Fruit fly (Drosophila melanogaster) whole organism, embryonic: Measurements from ENCODE around the gene CG31752.

ENCODE experiments used
- ATbp ChIP-seq: fragments of 200-800 bp; sonication (Bioruptor generic); optimal IDR thresholded peaks from 2 replicates; lab custom pipeline; 2017; ENCODE audit warnings: missing biosample characterization, mild to moderate bottlenecking, missing genetic modification characterization, missing genetic modification reagents
- CG10366 ChIP-seq: fragments of 200-800 bp; sonication (Bioruptor generic); IDR thresholded peaks from 2 replicates; pipeline ENCODE4 v1.3.6; 2022; ENCODE audit warnings: missing biosample characterization, missing genetic modification characterization
- CG10543 ChIP-seq: fragments of 200-800 bp; sonication (Bioruptor generic); optimal IDR thresholded peaks from 3 replicates; lab custom pipeline; 2017; ENCODE audit warnings: missing biosample characterization, mild to moderate bottlenecking, missing genetic modification characterization, moderate library complexity
- CG10654 ChIP-seq: fragments of 200-800 bp; sonication (Bioruptor generic); optimal IDR thresholded peaks from 2 replicates; lab custom pipeline; 2016; ENCODE audit warnings: missing biosample characterization, missing genetic modification characterization
- CG13287 ChIP-seq: fragments of 200-800 bp; sonication (Bioruptor generic); IDR thresholded peaks from 2 replicates; pipeline ENCODE4 v1.3.6; 2022; ENCODE audit warnings: missing biosample characterization, missing genetic modification characterization; ENCODE audit not compliant: partially characterized antibody
- CG14965 ChIP-seq: fragments of 200-800 bp; sonication (Bioruptor generic); optimal IDR thresholded peaks from 2 replicates; lab custom pipeline; 2016; ENCODE audit warnings: missing biosample characterization, missing genetic modification characterization, borderline replicate concordance
- CG1529 ChIP-seq: fragments of 200-800 bp; sonication (Bioruptor generic); optimal IDR thresholded peaks from 3 replicates; lab custom pipeline; 2018; ENCODE audit warnings: missing biosample characterization, missing genetic modification characterization
- CG16813 ChIP-seq: fragments of 200-800 bp; sonication (Bioruptor generic); IDR thresholded peaks from 3 replicates; pipeline ENCODE4 v1.3.6; 2022; ENCODE audit warnings: missing biosample characterization, missing genetic modification characterization; ENCODE audit not compliant: partially characterized antibody
- CG17359 ChIP-seq: fragments of 200-800 bp; sonication (Bioruptor generic); optimal IDR thresholded peaks from 3 replicates; lab custom pipeline; 2018; ENCODE audit warnings: missing biosample characterization, mild to moderate bottlenecking, missing genetic modification characterization, moderate library complexity
- CG18619 ChIP-seq: fragments of 200-800 bp; sonication (Bioruptor generic); optimal IDR thresholded peaks from 3 replicates; lab custom pipeline; 2017; ENCODE audit warnings: missing biosample characterization, mild to moderate bottlenecking, missing genetic modification characterization
- CG2120 ChIP-seq: fragments of 200-800 bp; sonication (Bioruptor generic); optimal IDR thresholded peaks from 3 replicates; lab custom pipeline; 2016; ENCODE audit warnings: missing biosample characterization, missing genetic modification characterization
- CG2889 ChIP-seq: fragments of 200-800 bp; sonication (Bioruptor generic); IDR thresholded peaks from 3 replicates; pipeline ENCODE4 v1.3.6; 2022; ENCODE audit warnings: missing biosample characterization, missing genetic modification characterization
- CG31224 ChIP-seq: fragments of 200-800 bp; sonication (Bioruptor generic); IDR thresholded peaks from 2 replicates; pipeline ENCODE4 v1.3.6; 2022; ENCODE audit warnings: missing biosample characterization, missing genetic modification characterization
- CG33557 ChIP-seq: fragments of 200-800 bp; sonication (Bioruptor generic); optimal IDR thresholded peaks from 2 replicates; lab custom pipeline; 2019; ENCODE audit warnings: missing biosample characterization, mild to moderate bottlenecking, missing genetic modification characterization, moderate library complexity
- CG34422 ChIP-seq: fragments of 200-800 bp; sonication (Bioruptor generic); IDR thresholded peaks from 3 replicates; pipeline ENCODE4 v1.3.6; 2022; ENCODE audit warnings: missing biosample characterization, missing genetic modification characterization
- CG6813 ChIP-seq: fragments of 200-800 bp; sonication (Bioruptor generic); optimal IDR thresholded peaks from 2 replicates; lab custom pipeline; 2017; ENCODE audit warnings: missing biosample characterization, missing genetic modification characterization, mild to moderate bottlenecking, moderate library complexity, missing genetic modification reagents
- CG7357 ChIP-seq: fragments of 200-800 bp; sonication (Bioruptor generic); IDR thresholded peaks from 3 replicates; pipeline ENCODE4 v1.3.6; 2022; ENCODE audit warnings: missing biosample characterization, missing genetic modification characterization
- CG7556 ChIP-seq: fragments of 200-800 bp; sonication (Bioruptor generic); optimal IDR thresholded peaks from 2 replicates; lab custom pipeline; 2017; ENCODE audit warnings: missing biosample characterization, mild to moderate bottlenecking, missing genetic modification characterization
- CG7786 ChIP-seq: fragments of 200-800 bp; sonication (Bioruptor generic); optimal IDR thresholded peaks from 2 replicates; lab custom pipeline; 2016; ENCODE audit warnings: missing biosample characterization, missing genetic modification characterization
- CG8388 ChIP-seq: fragments of 200-800 bp; sonication (Bioruptor generic); optimal IDR thresholded peaks from 2 replicates; lab custom pipeline; 2019; ENCODE audit warnings: missing biosample characterization, mild to moderate bottlenecking, missing genetic modification characterization, moderate library complexity
- CrebB ChIP-seq: fragments of 200-800 bp; sonication (Bioruptor generic); optimal IDR thresholded peaks from 3 replicates; lab custom pipeline; 2018; ENCODE audit warnings: missing biosample characterization, mild to moderate bottlenecking, missing genetic modification characterization
- HLH4C ChIP-seq: fragments of 200-800 bp; sonication (Bioruptor generic); IDR thresholded peaks from 3 replicates; pipeline ENCODE4 v1.3.6; 2022; ENCODE audit warnings: missing biosample characterization, missing genetic modification characterization; ENCODE audit not compliant: partially characterized antibody
- Hand ChIP-seq: fragments of 200-800 bp; sonication (Bioruptor generic); optimal IDR thresholded peaks from 2 replicates; lab custom pipeline; 2017; ENCODE audit warnings: mild to moderate bottlenecking, missing biosample characterization, missing genetic modification reagents, missing genetic modification characterization
- Hr3 ChIP-seq: fragments of 200-800 bp; sonication (Bioruptor generic); optimal IDR thresholded peaks from 3 replicates; lab custom pipeline; 2016; ENCODE audit warnings: missing biosample characterization, missing genetic modification characterization
- Hr39 ChIP-seq: fragments of >200 bp; optimal IDR thresholded peaks from 2 replicates; lab custom pipeline; 2017
- NfI ChIP-seq: fragments of 200-800 bp; sonication (Bioruptor generic); optimal IDR thresholded peaks from 3 replicates; lab custom pipeline; 2018; ENCODE audit warnings: missing biosample characterization, mild to moderate bottlenecking, missing genetic modification characterization, moderate library complexity
- PHDP ChIP-seq: fragments of 200-800 bp; sonication (Bioruptor generic); optimal IDR thresholded peaks from 3 replicates; lab custom pipeline; 2018; ENCODE audit warnings: missing biosample characterization, mild to moderate bottlenecking, missing genetic modification characterization, moderate library complexity
- Poxn ChIP-seq: fragments of 200-800 bp; sonication (Bioruptor generic); IDR thresholded peaks from 2 replicates; pipeline ENCODE4 v1.3.6; 2022; ENCODE audit warnings: missing biosample characterization, missing genetic modification characterization
- Rx ChIP-seq: fragments of 200-800 bp; sonication (Bioruptor generic); IDR thresholded peaks from 2 replicates; pipeline ENCODE4 v1.3.6; 2022; ENCODE audit warnings: missing biosample characterization, missing genetic modification characterization
- Ssrp ChIP-seq: fragments of 200-800 bp; sonication (Bioruptor generic); optimal IDR thresholded peaks from 2 replicates; lab custom pipeline; 2018; ENCODE audit warnings: missing biosample characterization, mild to moderate bottlenecking, missing genetic modification characterization, moderate library complexity
- al ChIP-seq: fragments of 200-800 bp; sonication (Bioruptor generic); IDR thresholded peaks from 2 replicates; pipeline ENCODE4 v1.3.6; 2022; ENCODE audit warnings: missing biosample characterization, missing genetic modification characterization
- bsh ChIP-seq, 2 experiments: fragments of 200-800 bp; sonication (Bioruptor generic); optimal IDR thresholded peaks; 2 replicates each; lab custom pipeline; 2017 to 2018; ENCODE audit warnings: mild to moderate bottlenecking in 2 of 2, missing biosample characterization in 2 of 2, missing genetic modification characterization in 2 of 2, moderate library complexity in 1 of 2
- cas ChIP-seq: fragments of 200-800 bp; sonication (Bioruptor generic); IDR thresholded peaks from 2 replicates; pipeline ENCODE4 v1.3.6; 2022; ENCODE audit warnings: missing biosample characterization, missing genetic modification characterization
- chinmo ChIP-seq: fragments of 200-800 bp; sonication (Bioruptor generic); IDR thresholded peaks from 4 replicates; pipeline ENCODE4 v1.3.6; 2022; ENCODE audit warnings: missing biosample characterization, missing genetic modification characterization; ENCODE audit not compliant: partially characterized antibody
- dan ChIP-seq: fragments of 200-800 bp; sonication (Bioruptor generic); IDR thresholded peaks from 2 replicates; pipeline ENCODE4 v1.3.6; 2022; ENCODE audit warnings: missing biosample characterization, missing genetic modification characterization
- dysf ChIP-seq: fragments of 200-800 bp; sonication (Bioruptor generic); IDR thresholded peaks from 3 replicates; pipeline ENCODE4 v1.3.6; 2022; ENCODE audit warnings: missing biosample characterization, missing genetic modification characterization
- eyg ChIP-seq: fragments of 200-800 bp; sonication (Bioruptor generic); optimal IDR thresholded peaks from 3 replicates; lab custom pipeline; 2016; ENCODE audit warnings: missing biosample characterization, missing genetic modification characterization
- grn ChIP-seq: fragments of 200-800 bp; sonication (Bioruptor generic); optimal IDR thresholded peaks from 3 replicates; lab custom pipeline; 2017; ENCODE audit warnings: missing biosample characterization, missing genetic modification characterization
- klu ChIP-seq: fragments of 200-800 bp; sonication (Bioruptor generic); IDR thresholded peaks from 2 replicates; pipeline ENCODE4 v1.3.6; 2022; ENCODE audit warnings: missing biosample characterization, missing genetic modification characterization
- mam ChIP-seq: fragments of 200-800 bp; sonication (Bioruptor generic); optimal IDR thresholded peaks from 3 replicates; lab custom pipeline; 2016; ENCODE audit warnings: missing biosample characterization, missing genetic modification characterization
- pfk ChIP-seq: fragments of 200-800 bp; sonication (Bioruptor generic); optimal IDR thresholded peaks from 2 replicates; lab custom pipeline; 2018; ENCODE audit warnings: missing biosample characterization, mild to moderate bottlenecking, missing genetic modification characterization, moderate library complexity
- pnt ChIP-seq: fragments of 200-800 bp; sonication (Bioruptor generic); optimal IDR thresholded peaks from 3 replicates; lab custom pipeline; 2016; ENCODE audit warnings: missing biosample characterization, missing genetic modification characterization
- sisA ChIP-seq: fragments of 200-800 bp; sonication (Bioruptor generic); IDR thresholded peaks from 2 replicates; pipeline ENCODE4 v1.3.6; 2022; ENCODE audit warnings: missing biosample characterization, missing genetic modification characterization
- stc ChIP-seq: fragments of 200-800 bp; sonication (Bioruptor generic); IDR thresholded peaks from 2 replicates; pipeline ENCODE4 v1.3.6; 2022; ENCODE audit warnings: missing biosample characterization, missing genetic modification characterization
- tio ChIP-seq: fragments of 200-800 bp; sonication (Bioruptor generic); optimal IDR thresholded peaks from 2 replicates; lab custom pipeline; 2017; ENCODE audit warnings: missing biosample characterization, missing genetic modification characterization, inconsistent platforms
- tll ChIP-seq, 2 experiments: fragments of 200-800 bp in 1 of 2; fragments of >200 bp in 1 of 2; sonication (Bioruptor generic) in 1 of 2; optimal IDR thresholded peaks; 2 replicates each; lab custom pipeline; 2017 to 2019; ENCODE audit warnings: missing biosample characterization in 2 of 2, missing genetic modification characterization in 2 of 2, mild to moderate bottlenecking in 1 of 2, moderate library complexity in 1 of 2
- vnd ChIP-seq: fragments of 200-800 bp; sonication (Bioruptor generic); IDR thresholded peaks from 3 replicates; pipeline ENCODE4 v1.3.6; 2022; ENCODE audit warnings: missing biosample characterization, missing genetic modification characterization; ENCODE audit not compliant: partially characterized antibody

The CG31752 gene

DNA sequence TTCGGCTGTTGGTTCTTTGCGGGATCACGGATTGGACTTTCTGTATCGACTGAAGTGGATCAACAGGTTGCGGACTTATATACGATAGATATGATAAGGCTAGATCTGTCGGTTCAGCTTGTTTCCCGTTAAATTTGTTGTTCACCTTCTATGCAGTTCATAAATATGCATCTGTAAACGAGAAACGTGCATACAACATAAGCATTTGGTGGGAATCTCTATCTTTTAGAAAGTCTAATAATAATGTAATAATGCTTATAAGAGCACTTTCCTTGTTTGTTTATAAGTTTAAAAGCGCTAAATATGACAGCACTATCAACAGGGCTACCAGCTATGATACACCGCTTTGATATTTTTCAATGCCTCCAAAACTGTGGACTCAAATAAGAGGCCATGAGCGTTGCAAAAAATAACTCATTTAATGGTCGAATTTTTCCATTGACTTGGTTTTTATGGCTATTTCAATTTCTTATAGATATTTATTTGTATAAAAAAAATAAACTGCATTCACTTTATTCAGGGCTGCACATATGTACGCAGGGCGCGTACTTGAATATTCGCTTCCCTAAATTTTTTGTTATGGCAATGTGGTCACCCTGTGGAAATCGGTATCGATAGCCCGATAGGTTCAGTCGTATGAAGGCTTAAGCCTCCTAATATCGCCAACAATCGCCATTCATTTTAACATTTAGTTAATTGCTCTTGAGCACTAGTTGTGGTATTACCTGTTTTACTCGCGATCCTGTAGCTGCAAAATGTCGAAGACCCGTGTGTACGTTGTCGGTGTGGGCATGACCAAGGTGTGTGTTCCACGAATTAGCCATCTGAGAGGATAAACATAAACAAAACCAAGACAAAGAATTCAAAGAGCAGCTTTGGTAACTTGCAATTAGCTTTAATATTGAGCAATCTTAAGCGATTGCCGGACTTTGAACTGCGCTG, 10.3 kb downstream of the CG31752 start, which contains the start of the genes CG17597 and ScpX (continued):
- 0 out of 3 replicates have a peak, but pooled peaks have one; percentile 28 for TF ChIP-seq CG7357 (GFP tag; lab: Robert Waterston, UW)
- no peak for TF ChIP-seq CG1529 (GFP tag; lab: Kevin White, UChicago)
- peak; percentile 29 for TF ChIP-seq CG10366 (GFP tag; lab: Robert Waterston, UW)
- peak; percentile 38 for TF ChIP-seq eyg (GFP tag; lab: Kevin White, UChicago)
- TF ChIP-seq CG31224 (GFP tag; lab: Robert Waterston, UW): peak; percentile 19; the same call in 1 of the 2 replicates
- peak; percentile 63 for TF ChIP-seq CG10543 (GFP tag; lab: Kevin White, UChicago)
- peak; percentile 58 for TF ChIP-seq pnt
- TF ChIP-seq Hr3 (GFP tag; lab: Kevin White, UChicago): peak; percentile 73
- TF ChIP-seq chinmo (GFP tag; lab: Robert Waterston, UW): peak; percentile 90; the same call in 3 of the 4 replicates
- TF ChIP-seq CG7556 (GFP tag; lab: Kevin White, UChicago): peak; percentile 31
- TF ChIP-seq Hand (GFP tag; lab: Kevin White, UChicago): no peak
- TF ChIP-seq CG2889 (GFP tag; lab: Robert Waterston, UW): no peak
- TF ChIP-seq mam (GFP tag; lab: Kevin White, UChicago): peak; percentile 69
- TF ChIP-seq bsh (GFP tag; optimal IDR thresholded peaks at IDR 0.05; lab: Kevin White, UChicago): peak; percentile 48 to 56
- peak; percentile 7; the same call in 1 of the 2 replicates for TF ChIP-seq Rx (GFP tag; lab: Robert Waterston, UW)
- peak; percentile 16 for TF ChIP-seq CrebB (tag; lab: Kevin White, UChicago)
- peak; percentile 52 for TF ChIP-seq NfI (GFP tag; lab: Kevin White, UChicago)
- peak; percentile 54 for TF ChIP-seq CG17359 (tag; lab: Kevin White, UChicago)
- peak; percentile 9 to 65 for TF ChIP-seq tll (GFP tag; optimal IDR thresholded peaks at IDR 0.05; lab: Kevin White, UChicago)
- peak; percentile 79 for TF ChIP-seq CG2120
- peak; percentile 53 for TF ChIP-seq CG10654 (GFP tag; lab: Kevin White, UChicago)
- TF ChIP-seq dysf (GFP tag; lab: Robert Waterston, UW): no peak; the same call in 2 of the 3 replicates
- 0 out of 3 replicates have a peak, but pooled peaks have one; percentile 55 for TF ChIP-seq CG34422 (GFP tag; lab: Robert Waterston, UW)
- no peak for TF ChIP-seq Hr39 (lab: Kevin White, UChicago)
- TF ChIP-seq Ssrp (tag; lab: Kevin White, UChicago): peak; percentile 54
- TF ChIP-seq HLH4C (GFP tag; lab: Robert Waterston, UW): peak; percentile 90
- no peak for TF ChIP-seq klu (GFP tag; lab: Robert Waterston, UW)
- TF ChIP-seq stc (GFP tag; lab: Robert Waterston, UW): no peak
- TF ChIP-seq CG7786 (GFP tag; lab: Kevin White, UChicago): peak; percentile 43
- no peak for TF ChIP-seq CG6813
- peak; percentile 54 for TF ChIP-seq PHDP (tag; lab: Kevin White, UChicago)
- no peak for TF ChIP-seq Poxn (GFP tag; lab: Robert Waterston, UW)
- TF ChIP-seq tio (GFP tag; lab: Kevin White, UChicago): no peak
- peak; percentile 16 for TF ChIP-seq pfk (GFP tag; lab: Kevin White, UChicago)
- TF ChIP-seq CG33557 (GFP tag; lab: Kevin White, UChicago): peak; percentile 64
- TF ChIP-seq CG8388 (GFP tag; lab: Kevin White, UChicago): peak; percentile 45
- TF ChIP-seq CG18619 (GFP tag; lab: Kevin White, UChicago): peak; percentile 44
- peak; percentile 59 for TF ChIP-seq sisA
- TF ChIP-seq CG14965 (GFP tag; lab: Kevin White, UChicago): no peak
- TF ChIP-seq ATbp (GFP tag; lab: Kevin White, UChicago): no peak
- TF ChIP-seq grn (GFP tag; lab: Kevin White, UChicago): peak; percentile 88
- peak; percentile 86 for TF ChIP-seq CG13287 (GFP tag; lab: Robert Waterston, UW)
- peak; percentile 82 for TF ChIP-seq vnd (GFP tag; lab: Robert Waterston, UW)
- TF ChIP-seq cas (GFP tag; lab: Robert Waterston, UW): no peak; the same call in 1 of the 2 replicates
- TF ChIP-seq dan (GFP tag; lab: Robert Waterston, UW): no peak
- no peak; the same call in 1 of the 2 replicates for TF ChIP-seq al (GFP tag; lab: Robert Waterston, UW)
- peak; percentile 81 for TF ChIP-seq CG16813 (GFP tag; lab: Robert Waterston, UW)
